Worm (Caenorhabditis elegans): ENCODE data around the gene fipr-5.

- no peak for TF ChIP-seq ceh-13 (GFP tag; optimal IDR thresholded peaks at IDR 0.05)
- no peak for TF ChIP-seq F13C5.2 (tag; optimal IDR thresholded peaks at IDR 0.05)
- no peak for TF ChIP-seq tbx-11 (GFP tag; IDR thresholded peaks at IDR 0.05)
- TF ChIP-seq ama-1 (optimal IDR thresholded peaks at IDR 0.05): no peak
- TF ChIP-seq hnd-1 (tag; optimal IDR thresholded peaks at IDR 0.05): no peak
- no peak for TF ChIP-seq B0310.2 (tag; optimal IDR thresholded peaks at IDR 0.05)
- no peak for TF ChIP-seq scrt-1 (GFP tag; IDR thresholded peaks at IDR 0.05)
- no peak for TF ChIP-seq tra-4 (tag; optimal IDR thresholded peaks at IDR 0.05)
- TF ChIP-seq flt-1 (GFP tag; IDR thresholded peaks at IDR 0.05): no peak
- no peak for TF ChIP-seq ets-7 (tag; optimal IDR thresholded peaks at IDR 0.05)
- TF ChIP-seq sea-1 (GFP tag; conservative IDR thresholded peaks at IDR 0.05): no peak
- TF ChIP-seq pes-1 (GFP tag; IDR thresholded peaks at IDR 0.05): no peak
- no peak for TF ChIP-seq hmbx-1 (tag; optimal IDR thresholded peaks at IDR 0.05)
These were observed 20.0 kb upstream of the fipr-5 start, which contains the start of the genes C12D8.21 and col-148 for ce11 chrV:10241121-10241803.
